Worm (Caenorhabditis elegans) whole organism, midembryonic: ENCODE measurements around the gene C50C3.1.
A peak's percentile ranks its signal among the peaks of the same experiment; 100 is the strongest.

Source experiments
- T22C8.4 ChIP-seq: fragments of 200-800 bp; sonication (Bioruptor generic); IDR thresholded peaks from 2 replicates; pipeline ENCODE4 v1.3.6; 2022; ENCODE audit warnings: missing genetic modification characterization, missing compliant biosample characterization
- cog-1 ChIP-seq: sonication (generic microtip); optimal IDR thresholded peaks from 2 replicates; lab custom pipeline; 2016; ENCODE audit warnings: missing genetic modification characterization, missing compliant biosample characterization
- flt-1 ChIP-seq: fragments of 200-800 bp; sonication (Bioruptor generic); IDR thresholded peaks from 2 replicates; pipeline ENCODE4 v1.3.6; 2022; ENCODE audit warnings: missing genetic modification characterization, missing compliant biosample characterization
- klf-2 ChIP-seq: fragments of 200-800 bp; sonication (Bioruptor generic); conservative IDR thresholded peaks from 2 replicates; pipeline ENCODE4 v1.3.6; 2022; ENCODE audit warnings: missing genetic modification reagents, missing genetic modification characterization, missing compliant biosample characterization
- med-1 ChIP-seq: sonication (generic microtip); optimal IDR thresholded peaks from 2 replicates; lab custom pipeline; 2017; ENCODE audit warnings: missing genetic modification characterization, mild to moderate bottlenecking, missing compliant biosample characterization, antibody characterized with exemption, missing genetic modification reagents; ENCODE audit not compliant: insufficient read depth
- ref-1 ChIP-seq: fragments of 200-800 bp; sonication (Bioruptor generic); conservative IDR thresholded peaks from 2 replicates; pipeline ENCODE4 v1.3.6; 2022; ENCODE audit warnings: missing genetic modification reagents, missing genetic modification characterization, missing compliant biosample characterization
- tab-1 ChIP-seq: fragments of 200-800 bp; sonication (Bioruptor generic); IDR thresholded peaks from 2 replicates; pipeline ENCODE4 v1.3.6; 2022; ENCODE audit warnings: missing genetic modification characterization, missing compliant biosample characterization
- ztf-23 ChIP-seq: fragments of 200-800 bp; sonication (Bioruptor generic); IDR thresholded peaks from 2 replicates; pipeline ENCODE4 v1.3.6; 2022; ENCODE audit warnings: missing genetic modification reagents, missing genetic modification characterization, missing compliant biosample characterization
- ztf-29 ChIP-seq: fragments of 200-800 bp; sonication (Bioruptor generic); IDR thresholded peaks from 2 replicates; pipeline ENCODE4 v1.3.6; 2022; ENCODE audit warnings: missing genetic modification reagents, missing genetic modification characterization, missing compliant biosample characterization

Gene C50C3.1

DNA sequence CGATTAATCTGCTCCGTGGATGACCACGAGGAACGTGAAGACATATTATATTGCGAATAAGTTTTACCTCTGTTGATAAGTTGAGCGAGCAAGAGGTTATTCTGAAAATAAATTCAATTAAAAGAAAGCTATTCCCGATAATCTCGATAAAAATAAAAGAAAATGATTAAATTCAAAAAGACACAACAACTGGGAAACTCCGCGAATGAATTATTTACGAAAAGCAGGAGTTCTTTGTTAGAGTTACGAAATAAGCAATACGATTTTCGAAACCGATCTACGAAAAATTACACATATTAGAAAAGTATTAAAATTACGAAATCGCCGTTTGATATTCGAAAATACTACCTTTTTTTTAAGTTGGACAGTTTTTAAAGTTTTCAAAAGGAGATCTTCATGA lies 28.5 kb upstream of the C50C3.1 start, which contains the start of gene bath-42:
Gene bath-42 (minus strand): TSS at position 101 of the 400 bp plus-strand sequence.
- TF ChIP-seq T22C8.4 (no peak), flt-1 (GFP tag; lab: Robert Waterston, UW) (no peak), ref-1 (GFP tag; lab: Robert Waterston, UW) (no peak)

DNA sequence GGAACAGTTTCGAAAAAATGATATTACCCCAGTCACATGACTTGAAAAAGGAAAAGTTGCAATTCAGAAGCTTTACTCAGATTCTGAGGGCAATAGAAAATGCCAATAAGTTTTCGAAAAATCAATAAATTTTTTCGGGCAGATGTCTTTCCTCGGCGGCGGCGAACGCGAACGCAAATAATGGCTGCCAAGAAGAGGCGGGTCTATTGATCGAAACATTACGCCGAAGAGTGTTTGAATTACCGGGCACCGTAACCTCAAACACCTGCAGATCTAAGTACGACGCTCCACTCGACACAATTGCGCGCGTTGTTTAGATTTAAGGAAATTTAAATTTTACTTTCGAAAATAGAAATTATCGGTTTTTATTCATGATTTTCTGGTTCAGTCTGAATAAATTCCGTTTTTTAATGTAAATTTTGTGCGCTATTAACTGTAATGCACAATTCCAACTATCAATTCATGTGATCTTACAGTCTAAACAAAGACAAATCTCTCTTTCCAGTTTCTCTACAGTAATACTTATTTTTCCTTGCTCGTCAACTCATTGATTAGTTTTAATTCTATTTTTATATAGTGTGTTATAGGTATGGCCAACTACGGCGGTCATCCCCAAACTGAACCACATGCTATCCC lies 27.9 kb upstream of the C50C3.1 start, which contains the start of gene prp-8:
Gene prp-8 (plus strand): TSS at position 586 of the 636 bp plus-strand sequence.
- TF ChIP-seq flt-1 (GFP tag; lab: Robert Waterston, UW) (peak; percentile 74), med-1 (GFP tag; lab: Kevin White, UChicago) (no peak), ztf-29 (GFP tag; lab: Robert Waterston, UW) (no peak), ztf-23 (GFP tag; lab: Robert Waterston, UW) (no peak; the same call in 1 of the 2 replicates), klf-2 (GFP tag; lab: Robert Waterston, UW) (no peak), ref-1 (GFP tag; lab: Robert Waterston, UW) (no peak), cog-1 (peak; percentile 42), T22C8.4 (peak; percentile 92), tab-1 (GFP tag; lab: Robert Waterston, UW) (no peak)

DNA sequence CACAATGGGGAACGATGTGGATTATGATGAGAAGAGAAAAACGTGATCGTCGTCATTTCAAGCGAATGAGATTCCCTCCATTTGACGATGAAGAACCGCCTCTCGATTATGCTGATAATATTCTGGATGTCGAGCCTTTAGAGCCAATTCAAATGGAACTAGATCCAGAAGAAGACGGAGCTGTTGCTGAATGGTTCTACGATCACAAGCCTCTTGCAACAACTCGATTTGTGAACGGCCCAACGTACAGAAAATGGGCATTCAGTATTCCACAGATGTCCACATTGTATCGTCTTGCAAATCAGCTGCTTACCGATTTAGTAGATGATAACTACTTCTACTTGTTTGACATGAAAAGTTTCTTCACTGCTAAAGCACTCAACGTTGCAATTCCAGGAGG lies 27.0 kb upstream of the C50C3.1 start:
- no peak for TF ChIP-seq ztf-29 (GFP tag; lab: Robert Waterston, UW)
- TF ChIP-seq klf-2 (GFP tag; lab: Robert Waterston, UW): no peak
- TF ChIP-seq ztf-23 (GFP tag; lab: Robert Waterston, UW): no peak
- TF ChIP-seq ref-1 (GFP tag; lab: Robert Waterston, UW): no peak
- no peak for TF ChIP-seq T22C8.4
- TF ChIP-seq flt-1 (GFP tag; lab: Robert Waterston, UW): no peak
- no peak for TF ChIP-seq cog-1
- no peak for TF ChIP-seq tab-1 (GFP tag; lab: Robert Waterston, UW)
- no peak for TF ChIP-seq med-1 (GFP tag; lab: Kevin White, UChicago)

DNA sequence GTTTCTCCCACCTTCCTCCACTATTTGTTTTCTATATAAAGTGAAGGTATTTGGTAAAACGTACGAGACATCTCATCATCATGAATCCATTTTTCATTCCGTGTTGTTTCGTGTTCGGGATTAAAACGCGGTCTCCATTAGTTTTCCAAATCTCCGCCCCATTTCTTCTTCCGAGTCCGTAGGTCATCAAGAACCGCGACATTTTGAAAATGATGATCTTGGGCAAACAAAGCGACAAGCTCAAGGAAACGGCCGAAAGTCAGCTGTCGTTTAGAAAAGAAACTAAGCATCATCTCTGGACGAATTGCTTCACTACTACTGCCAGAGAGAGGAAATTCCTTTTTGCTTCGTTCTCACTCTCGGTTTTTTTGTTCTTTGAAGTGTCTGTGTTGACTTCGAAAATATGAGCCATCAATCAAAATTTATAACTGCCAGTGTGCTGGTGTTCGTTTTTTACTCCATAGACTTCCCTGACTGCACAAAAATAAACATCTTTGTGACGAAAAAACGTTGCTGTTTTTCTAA lies 19.1 kb upstream of the C50C3.1 start:
- TF ChIP-seq flt-1 (GFP tag; lab: Robert Waterston, UW) (no peak), cog-1 (no peak), ztf-23 (GFP tag; lab: Robert Waterston, UW) (no peak), T22C8.4 (no peak), klf-2 (GFP tag; lab: Robert Waterston, UW) (no peak), med-1 (GFP tag; lab: Kevin White, UChicago) (no peak), ref-1 (GFP tag; lab: Robert Waterston, UW) (no peak), tab-1 (GFP tag; lab: Robert Waterston, UW) (no peak), ztf-29 (GFP tag; lab: Robert Waterston, UW) (no peak)

DNA sequence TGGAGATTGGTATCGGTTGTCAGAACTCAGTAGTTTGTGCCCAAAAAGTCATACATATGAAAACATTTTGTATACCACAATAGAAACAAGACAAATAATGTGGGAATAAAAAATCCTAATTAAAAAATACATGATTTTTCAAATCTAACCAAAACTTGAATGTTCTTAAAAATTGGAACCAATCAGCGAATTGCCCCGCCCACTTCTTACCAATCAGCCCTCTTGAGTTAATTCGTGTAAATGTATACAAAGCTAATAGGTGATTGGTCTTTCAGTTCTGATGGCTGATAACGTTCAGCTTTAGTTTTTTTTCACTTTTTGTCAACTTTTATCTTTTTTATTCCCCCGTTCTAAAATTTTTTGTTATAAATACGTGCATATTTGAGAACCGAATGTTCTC lies 16.5 kb upstream of the C50C3.1 start:
- TF ChIP-seq T22C8.4 (no peak), cog-1 (no peak), med-1 (GFP tag; lab: Kevin White, UChicago) (no peak), tab-1 (GFP tag; lab: Robert Waterston, UW) (no peak), ref-1 (GFP tag; lab: Robert Waterston, UW) (no peak), klf-2 (GFP tag; lab: Robert Waterston, UW) (no peak), flt-1 (GFP tag; lab: Robert Waterston, UW) (no peak), ztf-23 (GFP tag; lab: Robert Waterston, UW) (no peak)

DNA sequence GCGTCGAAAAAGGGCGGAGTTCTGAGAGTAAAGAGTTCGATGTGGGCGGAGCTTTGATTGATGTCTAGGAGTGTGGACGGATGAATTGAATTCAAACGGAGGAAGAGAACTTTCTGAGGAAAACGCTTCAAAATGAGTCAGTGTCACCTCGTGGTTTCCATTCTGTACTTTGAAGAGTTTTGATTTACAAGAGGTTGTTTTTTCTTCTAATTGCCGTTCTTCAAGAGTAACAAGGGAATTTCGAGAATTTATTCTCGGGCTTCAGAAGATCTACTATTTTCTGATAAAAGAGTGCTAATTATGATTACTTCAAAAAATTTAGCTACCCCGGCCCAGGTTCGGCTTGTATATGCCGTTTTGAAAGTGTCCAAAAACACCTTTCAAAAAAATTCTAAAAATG lies 15.5 kb upstream of the C50C3.1 start, which contains the start of gene C50C3.12:
Gene C50C3.12 (plus strand): TSS at position 301 of the 400 bp plus-strand sequence.
- TF ChIP-seq ref-1 (GFP tag; lab: Robert Waterston, UW): no peak
- no peak for TF ChIP-seq ztf-29 (GFP tag; lab: Robert Waterston, UW)
- no peak for TF ChIP-seq T22C8.4

DNA sequence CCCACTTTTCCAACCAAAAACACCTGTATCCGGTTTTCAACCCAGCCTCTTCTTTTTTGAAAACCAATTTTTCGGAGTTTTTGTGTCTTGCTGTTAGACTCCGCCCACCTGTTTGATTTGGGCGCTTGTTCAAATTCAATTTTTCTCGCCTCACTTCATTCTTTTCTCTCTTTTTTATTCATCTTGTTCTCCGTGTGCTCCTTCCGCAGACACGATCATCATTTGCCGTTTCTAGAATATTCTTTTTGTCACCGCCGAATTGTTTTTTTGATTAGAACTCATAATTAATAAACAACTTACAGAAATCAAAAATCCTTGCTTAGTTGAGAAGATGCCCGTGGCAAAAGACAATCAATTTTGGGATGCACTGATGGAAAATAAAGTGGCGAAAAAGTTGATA lies 12.9 kb upstream of the C50C3.1 start, which contains the start of gene C50C3.5:
Gene C50C3.5 (plus strand): TSS at position 301 of the 400 bp plus-strand sequence.
- TF ChIP-seq cog-1: no peak
- TF ChIP-seq klf-2 (GFP tag; lab: Robert Waterston, UW): no peak
- TF ChIP-seq ztf-23 (GFP tag; lab: Robert Waterston, UW): no peak
- TF ChIP-seq tab-1 (GFP tag; lab: Robert Waterston, UW): no peak
- no peak for TF ChIP-seq ref-1 (GFP tag; lab: Robert Waterston, UW)

DNA sequence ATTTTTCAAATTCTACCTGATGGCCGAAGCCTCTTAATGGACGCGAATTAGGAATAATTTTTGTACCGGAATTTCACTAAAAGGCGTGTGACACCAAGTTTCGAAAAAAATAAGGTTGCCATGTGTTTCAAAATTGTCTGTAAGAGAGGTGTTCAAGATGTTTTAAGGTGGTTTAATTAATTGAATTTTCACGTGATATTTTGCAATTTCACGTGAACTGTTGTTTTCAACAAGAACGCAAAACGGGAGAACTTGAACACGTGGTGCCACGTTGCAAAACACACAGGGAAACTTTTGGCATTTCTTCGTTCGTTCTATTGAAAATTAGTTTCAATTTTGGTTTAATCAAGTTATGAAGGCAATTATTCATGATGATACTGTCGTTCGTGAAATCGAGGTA lies 10.2 kb upstream of the C50C3.1 start, which contains the start of gene spc-2:
Gene spc-2 (plus strand): TSS at position 301 of the 400 bp plus-strand sequence.
- TF ChIP-seq med-1 (GFP tag; lab: Kevin White, UChicago): no peak

DNA sequence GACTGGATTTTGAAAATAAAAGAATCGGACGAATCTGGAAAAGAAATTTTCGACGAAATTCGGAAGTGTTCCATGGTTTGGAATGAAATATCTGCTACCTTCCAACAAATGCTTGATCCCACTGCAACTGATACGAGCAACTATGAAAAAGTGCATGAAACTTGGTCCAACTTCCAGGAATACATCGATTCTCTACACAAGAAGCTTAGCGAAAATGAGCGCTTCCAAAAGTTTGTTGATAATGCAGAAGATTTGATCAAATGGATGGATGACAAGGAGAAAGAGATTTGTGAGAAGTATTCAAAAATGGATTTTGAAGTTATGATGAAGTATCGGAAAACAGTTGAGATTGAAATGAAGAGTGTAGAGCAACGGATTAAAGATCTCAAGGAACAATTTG lies 9.2 kb upstream of the C50C3.1 start:
- TF ChIP-seq ztf-29 (GFP tag; lab: Robert Waterston, UW): no peak
- TF ChIP-seq cog-1: no peak
- no peak for TF ChIP-seq klf-2 (GFP tag; lab: Robert Waterston, UW)
- TF ChIP-seq T22C8.4: no peak
- TF ChIP-seq tab-1 (GFP tag; lab: Robert Waterston, UW): no peak
- TF ChIP-seq ref-1 (GFP tag; lab: Robert Waterston, UW): no peak
- no peak for TF ChIP-seq flt-1 (GFP tag; lab: Robert Waterston, UW)
- no peak for TF ChIP-seq med-1 (GFP tag; lab: Kevin White, UChicago)
- no peak for TF ChIP-seq ztf-23 (GFP tag; lab: Robert Waterston, UW)

DNA sequence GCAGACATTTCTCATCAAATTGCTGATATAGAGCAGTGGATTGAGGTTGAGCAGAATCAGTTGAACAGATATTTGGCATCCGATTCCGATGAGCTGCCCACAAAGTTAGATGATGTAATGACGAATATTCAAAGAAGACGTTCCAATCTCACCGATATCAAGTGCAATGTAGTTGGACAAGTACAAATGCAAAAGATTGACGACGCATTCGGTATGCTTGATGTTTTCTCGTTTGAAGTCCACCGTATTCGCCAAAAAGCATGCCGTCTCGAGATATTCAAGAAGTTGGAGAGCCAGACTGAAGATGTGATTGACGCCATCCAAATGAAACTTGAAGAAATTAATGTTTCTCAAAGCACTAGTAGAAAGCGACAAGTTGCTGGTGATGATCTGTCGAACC lies 6.7 kb upstream of the C50C3.1 start:
- TF ChIP-seq ztf-29 (GFP tag; lab: Robert Waterston, UW): no peak
- TF ChIP-seq flt-1 (GFP tag; lab: Robert Waterston, UW): no peak
- no peak for TF ChIP-seq med-1 (GFP tag; lab: Kevin White, UChicago)
- TF ChIP-seq ref-1 (GFP tag; lab: Robert Waterston, UW): no peak
- TF ChIP-seq T22C8.4: no peak
- TF ChIP-seq tab-1 (GFP tag; lab: Robert Waterston, UW): no peak
- no peak for TF ChIP-seq klf-2 (GFP tag; lab: Robert Waterston, UW)
- TF ChIP-seq ztf-23 (GFP tag; lab: Robert Waterston, UW): no peak
